Worm (Caenorhabditis elegans) whole organism, L1 larva: ENCODE data around the gene pigg-1.

ENCODE experiments used
- C04F5.9 ChIP-seq: sonication (generic microtip); optimal IDR thresholded peaks from 2 replicates; lab custom pipeline; 2016; ENCODE audit warnings: missing genetic modification characterization, missing compliant biosample characterization
- C16A3.4 ChIP-seq: fragments of 150-350 bp; optimal IDR thresholded peaks from 2 replicates; lab custom pipeline; 2014; ENCODE audit warnings: missing biosample characterization, missing genetic modification characterization
- F16B12.6 ChIP-seq: fragments of 150-350 bp; optimal IDR thresholded peaks from 2 replicates; lab custom pipeline; 2014; ENCODE audit warnings: missing biosample characterization, missing genetic modification characterization
- Y116A8C.19 ChIP-seq: sonication (generic microtip); optimal IDR thresholded peaks from 2 replicates; lab custom pipeline; 2016; ENCODE audit warnings: missing compliant biosample characterization, missing genetic modification characterization, borderline replicate concordance
- aly-2 ChIP-seq: fragments of 150-350 bp; optimal IDR thresholded peaks from 2 replicates; lab custom pipeline; 2014; ENCODE audit warnings: missing biosample characterization, missing genetic modification characterization
- blmp-1 ChIP-seq: fragments of 150-350 bp; optimal IDR thresholded peaks from 2 replicates; lab custom pipeline; 2014; ENCODE audit warnings: missing biosample characterization, missing genetic modification characterization
- ceh-8 ChIP-seq: fragments of 200-800 bp; sonication (Bioruptor generic); optimal IDR thresholded peaks from 2 replicates; lab custom pipeline; 2018; ENCODE audit warnings: mild to moderate bottlenecking, missing genetic modification characterization, moderate library complexity, missing compliant biosample characterization
- ceh-82 ChIP-seq, 3 experiments: fragments of 150-350 bp in 1 of 3; sonication (generic microtip) in 2 of 3; optimal IDR thresholded peaks; 2 replicates each; lab custom pipeline; 2014 to 2017; ENCODE audit warnings: missing biosample characterization in 3 of 3, missing genetic modification characterization in 3 of 3
- ceh-90 ChIP-seq: sonication (generic microtip); optimal IDR thresholded peaks from 2 replicates; lab custom pipeline; 2016; ENCODE audit warnings: missing genetic modification characterization, missing compliant biosample characterization
- ces-1 ChIP-seq: fragments of 150-350 bp; optimal IDR thresholded peaks from 2 replicates; lab custom pipeline; 2014; ENCODE audit warnings: missing biosample characterization, missing genetic modification reagents, missing genetic modification characterization
- dpl-1 ChIP-seq, 3 experiments: fragments of 150-350 bp in 2 of 3; sonication (generic microtip) in 1 of 3; optimal IDR thresholded peaks; 2 replicates each; lab custom pipeline; 2014 to 2017; ENCODE audit warnings: missing biosample characterization in 3 of 3, missing genetic modification characterization in 3 of 3, missing genetic modification reagents in 3 of 3
- dsc-1 ChIP-seq: sonication (generic microtip); optimal IDR thresholded peaks from 2 replicates; lab custom pipeline; 2016; ENCODE audit warnings: mild to moderate bottlenecking, missing genetic modification characterization, missing compliant biosample characterization
- efl-1 ChIP-seq, 4 experiments: fragments of 150-350 bp; optimal IDR thresholded peaks in 3 of 4; peaks in 1 of 4; 1 replicate in 1 of 4; 2 replicates in 3 of 4; lab custom pipeline; 2014; ENCODE audit warnings: missing biosample characterization in 2 of 4, missing genetic modification characterization in 2 of 4, missing genetic modification reagents in 2 of 4
- efl-3 ChIP-seq: fragments of 200-800 bp; sonication (Bioruptor generic); optimal IDR thresholded peaks from 2 replicates; lab custom pipeline; 2018; ENCODE audit warnings: mild to moderate bottlenecking, missing genetic modification characterization, missing compliant biosample characterization
- egl-27 ChIP-seq, 2 experiments: fragments of 150-350 bp in 1 of 2; sonication (generic microtip); optimal IDR thresholded peaks; 3 replicates each; lab custom pipeline; 2017 to 2018; ENCODE audit warnings: missing biosample characterization in 2 of 2, missing genetic modification characterization in 2 of 2, missing genetic modification reagents in 2 of 2
- fkh-10 ChIP-seq: sonication (generic microtip); optimal IDR thresholded peaks from 2 replicates; lab custom pipeline; 2017; ENCODE audit warnings: missing biosample characterization, missing genetic modification reagents, missing genetic modification characterization
- fkh-4 ChIP-seq: sonication (generic microtip); optimal IDR thresholded peaks from 2 replicates; lab custom pipeline; 2016; ENCODE audit warnings: missing compliant biosample characterization, missing genetic modification characterization, borderline replicate concordance
- fos-1 ChIP-seq: fragments of 150-350 bp; optimal IDR thresholded peaks from 2 replicates; lab custom pipeline; 2014; ENCODE audit warnings: missing biosample characterization, missing genetic modification characterization
- hlh-17 ChIP-seq: fragments of 200-800 bp; sonication (Bioruptor generic); optimal IDR thresholded peaks from 2 replicates; lab custom pipeline; 2018; ENCODE audit warnings: missing genetic modification characterization, mild to moderate bottlenecking, missing compliant biosample characterization, moderate library complexity, borderline replicate concordance
- hpl-2 ChIP-seq: fragments of 150-350 bp; optimal IDR thresholded peaks from 2 replicates; lab custom pipeline; 2014; ENCODE audit warnings: missing biosample characterization, missing genetic modification reagents, missing genetic modification characterization
- isw-1 ChIP-seq: fragments of 200-800 bp; sonication (Bioruptor generic); IDR thresholded peaks from 2 replicates; pipeline ENCODE4 v1.3.6; 2022; ENCODE audit warnings: missing genetic modification characterization, missing compliant biosample characterization
- jun-1 ChIP-seq: fragments of 150-350 bp; optimal IDR thresholded peaks from 2 replicates; lab custom pipeline; 2014; ENCODE audit warnings: missing biosample characterization, missing genetic modification reagents, missing genetic modification characterization
- lin-14 ChIP-seq: fragments of 200-800 bp; sonication (Bioruptor generic); optimal IDR thresholded peaks from 2 replicates; lab custom pipeline; 2018; ENCODE audit warnings: mild to moderate bottlenecking, missing genetic modification characterization, moderate library complexity, missing compliant biosample characterization
- lin-15B ChIP-seq: fragments of 150-350 bp; sonication (generic microtip); optimal IDR thresholded peaks from 3 replicates; lab custom pipeline; 2014; ENCODE audit warnings: missing biosample characterization, missing genetic modification characterization
- lin-35 ChIP-seq, 2 experiments: fragments of 150-350 bp; optimal IDR thresholded peaks; 2 replicates each; lab custom pipeline; 2014; ENCODE audit warnings: missing biosample characterization in 2 of 2, missing genetic modification characterization in 2 of 2, missing genetic modification reagents in 2 of 2
- lir-3 ChIP-seq: sonication (generic microtip); optimal IDR thresholded peaks from 2 replicates; lab custom pipeline; 2016; ENCODE audit warnings: mild to moderate bottlenecking, missing genetic modification characterization, moderate library complexity, missing compliant biosample characterization; ENCODE audit not compliant: poor library complexity
- lsy-2 ChIP-seq, 2 experiments: fragments of 150-350 bp; optimal IDR thresholded peaks; 2 replicates each; lab custom pipeline; 2014; ENCODE audit warnings: missing biosample characterization in 2 of 2, missing genetic modification characterization in 2 of 2
- mab-9 ChIP-seq: fragments of 200-800 bp; sonication (Bioruptor generic); IDR thresholded peaks from 2 replicates; pipeline ENCODE4 v1.3.6; 2022; ENCODE audit warnings: missing genetic modification reagents, missing genetic modification characterization, missing compliant biosample characterization
- mdl-1 ChIP-seq, 2 experiments: fragments of 150-350 bp; optimal IDR thresholded peaks; 2 replicates each; lab custom pipeline; 2014 to 2017; ENCODE audit warnings: missing biosample characterization in 2 of 2, missing genetic modification characterization in 2 of 2, inconsistent platforms in 1 of 2
- mef-2 ChIP-seq: fragments of 150-350 bp; optimal IDR thresholded peaks from 2 replicates; lab custom pipeline; 2014; ENCODE audit warnings: missing biosample characterization, missing genetic modification characterization
- mep-1 ChIP-seq: fragments of 150-350 bp; optimal IDR thresholded peaks from 2 replicates; lab custom pipeline; 2014; ENCODE audit warnings: missing biosample characterization, missing genetic modification characterization
- nhr-19 ChIP-seq: fragments of 200-800 bp; sonication (Bioruptor generic); conservative IDR thresholded peaks from 2 replicates; pipeline ENCODE4 v1.3.6; 2022; ENCODE audit warnings: missing genetic modification characterization, missing compliant biosample characterization
- nhr-28 ChIP-seq: fragments of 150-350 bp; optimal IDR thresholded peaks from 2 replicates; lab custom pipeline; 2014; ENCODE audit warnings: missing biosample characterization, missing genetic modification characterization
- nhr-47 ChIP-seq: sonication (generic microtip); optimal IDR thresholded peaks from 2 replicates; lab custom pipeline; 2016; ENCODE audit warnings: mild to moderate bottlenecking, missing genetic modification characterization, moderate library complexity, missing compliant biosample characterization
- nhr-71 ChIP-seq: sonication (generic microtip); optimal IDR thresholded peaks from 2 replicates; lab custom pipeline; 2016; ENCODE audit warnings: mild to moderate bottlenecking, missing genetic modification characterization, moderate library complexity, missing compliant biosample characterization
- nhr-85 ChIP-seq: sonication (generic microtip); peaks from one replicate; lab custom pipeline; 2016; ENCODE audit warnings: missing genetic modification characterization, inconsistent platforms, missing compliant biosample characterization
- pqm-1 ChIP-seq: sonication (generic microtip); optimal IDR thresholded peaks from 3 replicates; lab custom pipeline; 2017; ENCODE audit warnings: missing biosample characterization, missing genetic modification characterization
- rnt-1 ChIP-seq: sonication (generic microtip); optimal IDR thresholded peaks from 2 replicates; lab custom pipeline; 2016; ENCODE audit warnings: mild to moderate bottlenecking, missing genetic modification characterization, moderate library complexity, missing compliant biosample characterization
- snu-23 ChIP-seq: sonication (generic microtip); optimal IDR thresholded peaks from 2 replicates; lab custom pipeline; 2016; ENCODE audit warnings: missing genetic modification characterization, missing compliant biosample characterization
- sptf-1 ChIP-seq: fragments of 150-350 bp; optimal IDR thresholded peaks from 2 replicates; lab custom pipeline; 2014; ENCODE audit warnings: missing biosample characterization, missing genetic modification characterization
- swsn-7 ChIP-seq: sonication (generic microtip); optimal IDR thresholded peaks from 2 replicates; lab custom pipeline; 2016; ENCODE audit warnings: missing genetic modification characterization, missing compliant biosample characterization
- tbx-2 ChIP-seq: sonication (generic microtip); optimal IDR thresholded peaks from 2 replicates; lab custom pipeline; 2016; ENCODE audit warnings: missing genetic modification characterization, missing compliant biosample characterization
- unc-30 ChIP-seq: sonication (generic microtip); optimal IDR thresholded peaks from 2 replicates; lab custom pipeline; 2017; ENCODE audit warnings: missing biosample characterization, missing genetic modification characterization
- unc-86 ChIP-seq: sonication (generic microtip); optimal IDR thresholded peaks from 2 replicates; lab custom pipeline; 2016; ENCODE audit warnings: missing genetic modification characterization, missing compliant biosample characterization
- unc-98 ChIP-seq: fragments of 200-800 bp; sonication (Bioruptor generic); IDR thresholded peaks from 2 replicates; pipeline ENCODE4 v1.3.6; 2022; ENCODE audit warnings: missing genetic modification characterization, missing compliant biosample characterization
- vab-15 ChIP-seq: sonication (generic microtip); optimal IDR thresholded peaks from 2 replicates; lab custom pipeline; 2017; ENCODE audit warnings: missing genotype, mild to moderate bottlenecking, missing genetic modification characterization, missing compliant biosample characterization
- zag-1 ChIP-seq: fragments of 150-350 bp; optimal IDR thresholded peaks from 2 replicates; lab custom pipeline; 2014; ENCODE audit warnings: missing biosample characterization, missing genetic modification characterization
- zip-4 ChIP-seq: fragments of 200-800 bp; sonication (Bioruptor generic); optimal IDR thresholded peaks from 2 replicates; lab custom pipeline; 2018; ENCODE audit warnings: mild to moderate bottlenecking, missing genetic modification characterization, moderate library complexity, missing compliant biosample characterization
- ztf-11 ChIP-seq, 2 experiments: sonication (generic microtip); optimal IDR thresholded peaks; 2 replicates each; lab custom pipeline; 2016 to 2017; ENCODE audit warnings: missing genetic modification characterization in 2 of 2, missing biosample characterization in 1 of 2, missing compliant biosample characterization in 1 of 2
- ztf-4 ChIP-seq: fragments of 150-350 bp; optimal IDR thresholded peaks from 2 replicates; lab custom pipeline; 2014; ENCODE audit warnings: missing biosample characterization, missing genetic modification characterization

The pigg-1 gene

DNA sequence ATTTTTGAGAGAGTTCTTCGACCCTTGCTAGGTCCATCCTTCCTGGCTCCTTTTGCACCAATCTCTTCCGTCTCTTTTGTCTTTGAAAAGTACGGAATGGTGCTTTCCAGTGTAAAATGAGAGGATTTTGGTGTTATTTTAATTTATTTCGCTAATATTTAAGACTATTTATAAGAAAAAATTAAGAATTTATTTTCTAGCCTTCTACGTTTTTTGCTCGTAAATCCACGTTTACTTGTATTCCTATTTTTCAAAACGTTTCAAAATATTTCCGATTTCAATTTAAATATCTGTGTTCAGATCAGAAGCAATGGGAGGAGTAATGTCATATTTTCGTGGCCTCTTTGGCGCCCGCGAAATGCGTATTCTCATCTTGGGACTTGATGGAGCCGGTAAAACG, 18.4 kb downstream of the pigg-1 start, which contains the start of gene arl-1:
TSS of gene arl-1 (plus strand) at position 301 of the 400 bp plus-strand sequence.
- TF ChIP-seq jun-1 (tag; lab: Kevin White, UChicago) (no peak), hlh-17 (no peak), tbx-2 (no peak), nhr-47 (no peak), unc-98 (no peak), ceh-82 (tag; optimal IDR thresholded peaks at IDR 0.05; lab: Kevin White, UChicago) (no peak), C16A3.4 (no peak), C04F5.9 (tag; lab: Kevin White, UChicago) (no peak), lin-14 (no peak)

DNA sequence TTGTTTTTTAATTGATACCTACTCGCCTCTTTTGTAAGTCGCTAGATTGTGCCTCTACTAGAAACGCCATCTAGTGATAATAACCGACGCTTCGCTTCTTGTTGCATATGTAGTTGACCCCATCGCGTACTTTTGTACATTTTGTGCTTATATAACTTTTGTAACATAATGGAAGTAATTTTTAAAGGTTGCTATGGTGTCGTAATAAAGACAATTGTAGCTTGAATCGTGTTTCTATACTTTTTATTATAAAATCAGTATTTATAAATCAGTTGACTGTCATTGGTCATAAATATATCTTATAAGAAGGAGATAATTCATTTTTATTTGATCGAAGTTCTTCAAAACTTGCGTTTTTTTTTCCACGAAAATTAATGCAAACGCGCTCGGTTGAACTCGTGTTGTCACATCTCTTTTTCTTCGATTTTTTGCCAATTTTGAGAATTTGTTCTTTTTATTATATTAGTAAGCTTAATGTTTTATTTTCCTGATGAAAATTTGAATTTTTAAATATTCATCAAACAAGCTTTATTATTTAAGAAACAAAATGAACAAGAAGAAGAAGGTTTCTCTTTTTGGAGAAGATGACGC, 22.5 kb downstream of the pigg-1 start, which contains the start of gene F54C9.9:
TSS of gene F54C9.9 (plus strand) at position 541 of the 591 bp plus-strand sequence.
- TF ChIP-seq lin-14 (peak; percentile 30), efl-1 (optimal IDR thresholded peaks at IDR 0.05; lab: Kevin White, UChicago) (peak; percentile 7 to 32), efl-1 (GFP tag; optimal IDR thresholded peaks at IDR 0.05 in 1 of 2; lab: Kevin White, UChicago) (peak; percentile 29 to 87), Y116A8C.19 (no peak), fkh-4 (tag; lab: Kevin White, UChicago) (no peak), isw-1 (GFP tag; lab: Robert Waterston, UW) (no peak), lin-15B (tag; lab: Kevin White, UChicago) (no peak), hpl-2 (GFP tag; lab: Kevin White, UChicago) (no peak), lsy-2 (tag; optimal IDR thresholded peaks at IDR 0.05; lab: Kevin White, UChicago) (peak in 1 of 2 experiments; percentile 66), mef-2 (tag; lab: Kevin White, UChicago) (no peak), rnt-1 (tag; lab: Kevin White, UChicago) (no peak), pqm-1 (tag; lab: Kevin White, UChicago) (no peak), sptf-1 (tag; lab: Kevin White, UChicago) (no peak), ztf-11 (tag; optimal IDR thresholded peaks at IDR 0.05; lab: Kevin White, UChicago) (no peak), egl-27 (tag; optimal IDR thresholded peaks at IDR 0.05; lab: Kevin White, UChicago) (no peak), ces-1 (no peak), mdl-1 (tag; optimal IDR thresholded peaks at IDR 0.05; lab: Kevin White, UChicago) (no peak), unc-30 (tag; lab: Kevin White, UChicago) (no peak), zag-1 (tag; lab: Kevin White, UChicago) (no peak), nhr-19 (GFP tag; lab: Robert Waterston, UW) (no peak), ztf-4 (tag; lab: Kevin White, UChicago) (no peak), fos-1 (tag; lab: Kevin White, UChicago) (no peak), efl-3 (GFP tag; lab: Kevin White, UChicago) (no peak), zip-4 (no peak), blmp-1 (tag; lab: Kevin White, UChicago) (peak; percentile 49), dsc-1 (tag; lab: Kevin White, UChicago) (no peak), F16B12.6 (tag; lab: Kevin White, UChicago) (peak; percentile 1), lir-3 (no peak), nhr-28 (tag; lab: Kevin White, UChicago) (no peak), mab-9 (GFP tag; lab: Robert Waterston, UW) (no peak), snu-23 (GFP tag; lab: Kevin White, UChicago) (peak; percentile 10), lin-35 (GFP tag; optimal IDR thresholded peaks at IDR 0.05; lab: Kevin White, UChicago) (peak; percentile 5 to 64), nhr-85 (tag; lab: Kevin White, UChicago) (no peak), C16A3.4 (peak; percentile 33), vab-15 (tag; lab: Kevin White, UChicago) (no peak), nhr-71 (tag; lab: Kevin White, UChicago) (peak; percentile 7), fkh-10 (GFP tag; lab: Kevin White, UChicago) (no peak), unc-86 (no peak), dpl-1 (GFP tag; optimal IDR thresholded peaks at IDR 0.05; lab: Kevin White, UChicago) (peak; percentile 21 to 44 (median 26)), aly-2 (tag; lab: Kevin White, UChicago) (no peak), ceh-8 (GFP tag; lab: Kevin White, UChicago) (no peak), swsn-7 (tag; lab: Kevin White, UChicago) (no peak), hlh-17 (no peak), ceh-90 (tag; lab: Kevin White, UChicago) (no peak), unc-98 (no peak), jun-1 (tag; lab: Kevin White, UChicago) (no peak), ceh-82 (tag; optimal IDR thresholded peaks at IDR 0.05; lab: Kevin White, UChicago) (no peak), mep-1 (tag; lab: Kevin White, UChicago) (no peak)
